Worm (Caenorhabditis elegans) whole organism, young adult: ENCODE results near the gene cft-1.

Source experiments
- aptf-3 ChIP-seq: fragments of 200-800 bp; sonication (Bioruptor generic); IDR thresholded peaks from 2 replicates; pipeline ENCODE4 v1.3.6; 2022; ENCODE audit warnings: missing genetic modification characterization, missing compliant biosample characterization
- attf-5 ChIP-seq: fragments of 200-800 bp; sonication (Bioruptor generic); optimal IDR thresholded peaks from 2 replicates; lab custom pipeline; 2018; ENCODE audit warnings: mild to moderate bottlenecking, missing genetic modification characterization, missing compliant biosample characterization
- efl-1 ChIP-seq: fragments of 150-350 bp; optimal IDR thresholded peaks from 2 replicates; lab custom pipeline; 2014; ENCODE audit warnings: missing biosample characterization, missing genetic modification reagents, missing genetic modification characterization
- pha-4 ChIP-seq: fragments of 150-350 bp; sonication (generic microtip); optimal IDR thresholded peaks from 2 replicates; lab custom pipeline; 2014; ENCODE audit warnings: missing biosample characterization, missing genetic modification reagents, missing genetic modification characterization
- snpc-4 ChIP-seq, 5 experiments: fragments of 150-350 bp in 1 of 5; sonication (generic microtip) in 4 of 5; optimal IDR thresholded peaks; 2 replicates each; lab custom pipeline; 2014 to 2018; ENCODE audit warnings: missing genetic modification characterization in 5 of 5, missing biosample characterization in 3 of 5, antibody characterized with exemption in 2 of 5, mild to moderate bottlenecking in 2 of 5, missing compliant biosample characterization in 2 of 5, missing genotype in 2 of 5, moderate library complexity in 2 of 5, missing genetic modification reagents in 1 of 5
- unc-62 ChIP-seq: fragments of 150-350 bp; optimal IDR thresholded peaks from 2 replicates; lab custom pipeline; 2014; ENCODE audit warnings: missing biosample characterization, missing genetic modification reagents, missing genetic modification characterization

DNA sequence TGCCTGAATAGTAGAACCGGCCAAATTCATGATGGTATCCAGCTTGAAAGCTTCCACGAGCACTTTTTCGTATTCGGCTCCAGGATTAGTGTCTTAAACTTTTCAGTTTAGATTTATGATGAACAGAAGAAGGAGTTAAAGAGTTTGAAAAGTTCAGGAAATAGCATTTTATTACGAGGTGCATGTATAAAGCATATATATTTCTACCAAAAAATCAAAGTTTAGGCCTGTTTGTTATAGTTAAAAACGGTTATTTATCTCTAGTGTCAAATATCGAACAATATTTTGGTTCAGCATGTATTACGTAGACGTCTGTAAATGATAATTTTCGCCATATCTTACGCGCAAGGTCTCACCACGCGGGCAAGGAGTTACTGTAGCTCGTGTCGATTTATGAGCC is 42.7 kb downstream of the cft-1 start, which contains the start of gene klc-2:
- TF ChIP-seq efl-1 (GFP tag; lab: Kevin White, UChicago) (no peak), pha-4 (tag; lab: Kevin White, UChicago) (no peak), attf-5 (GFP tag; lab: Kevin White, UChicago) (no peak), snpc-4 (GFP tag; optimal IDR thresholded peaks at IDR 0.05; lab: Kevin White, UChicago) (no peak), snpc-4 (tag; optimal IDR thresholded peaks at IDR 0.05; lab: Kevin White, UChicago) (no peak), unc-62 (GFP tag; lab: Kevin White, UChicago) (no peak), aptf-3 (GFP tag; lab: Robert Waterston, UW) (no peak)
